Fruit fly (Drosophila melanogaster): Measurements from ENCODE around the gene CG6765.

Gene CG6765

DNA sequence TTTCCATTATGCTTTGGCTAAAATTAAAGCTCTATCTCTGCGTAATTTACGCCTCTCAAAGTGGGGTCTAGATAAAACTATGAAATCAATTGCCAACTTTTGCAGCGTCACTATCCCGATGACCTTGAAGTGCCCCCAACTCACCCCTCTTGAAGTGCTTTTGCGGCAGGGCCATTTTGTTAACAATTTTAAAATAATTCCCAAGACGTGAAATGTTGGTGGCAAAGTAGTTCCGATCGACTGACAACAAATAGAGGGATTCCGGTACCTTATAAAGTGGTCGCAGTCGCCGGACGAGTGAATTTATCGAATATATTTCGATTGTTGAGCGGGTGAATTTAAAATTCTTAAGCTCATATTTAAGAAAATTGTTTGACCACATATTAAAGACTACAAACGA is 10.7 kb downstream of the CG6765 start, which contains the start of gene GstO2 (continued):
- TF ChIP-seq CG32532 (GFP tag; IDR thresholded peaks at IDR 0.05) (no peak), sob (GFP tag; IDR thresholded peaks at IDR 0.05) (no peak), seq (GFP tag; IDR thresholded peaks at IDR 0.05) (no peak), YL-1 (GFP tag; optimal IDR thresholded peaks at IDR 0.05) (no peak), Mad (GFP tag; optimal IDR thresholded peaks at IDR 0.05) (no peak), pum (GFP tag; optimal IDR thresholded peaks at IDR 0.05) (no peak), BtbVII (GFP tag; optimal IDR thresholded peaks at IDR 0.05) (no peak), Pdp1 (GFP tag; optimal IDR thresholded peaks at IDR 0.05) (no peak), CG13624 (GFP tag; optimal IDR thresholded peaks at IDR 0.05) (no peak), Hmx (GFP tag; optimal IDR thresholded peaks at IDR 0.05) (no peak), oc (tag; optimal IDR thresholded peaks at IDR 0.05) (no peak), Myb (GFP tag; optimal IDR thresholded peaks at IDR 0.05) (no peak), sna (GFP tag; IDR thresholded peaks at IDR 0.05; ENCODE audit: partially characterized antibody) (no peak), CG1602 (GFP tag; optimal IDR thresholded peaks at IDR 0.05) (no peak), B-H1 (GFP tag; IDR thresholded peaks at IDR 0.05) (no peak), sug (tag; optimal IDR thresholded peaks at IDR 0.05) (peak; percentile 62), D19B (GFP tag; optimal IDR thresholded peaks at IDR 0.05) (no peak), CG10267 (tag; optimal IDR thresholded peaks at IDR 0.05) (peak; percentile 4), MBD-R2 (GFP tag; IDR thresholded peaks at IDR 0.05) (no peak), crp (GFP tag; optimal IDR thresholded peaks at IDR 0.05) (no peak), sens-2 (GFP tag; IDR thresholded peaks at IDR 0.05) (no peak), CoRest (tag; optimal IDR thresholded peaks at IDR 0.05) (no peak), CG2678 (tag; optimal IDR thresholded peaks at IDR 0.05) (no peak), ERR (GFP tag; optimal IDR thresholded peaks at IDR 0.05) (peak; percentile 92), CG1529 (GFP tag; optimal IDR thresholded peaks at IDR 0.05) (no peak), Sox102F (GFP tag; optimal IDR thresholded peaks at IDR 0.05) (no peak), CG8089 (GFP tag; optimal IDR thresholded peaks at IDR 0.05) (no peak), tin (GFP tag; optimal IDR thresholded peaks at IDR 0.05) (no peak), Bgb (GFP tag; IDR thresholded peaks at IDR 0.05; ENCODE audit: partially characterized antibody) (peak; percentile 50), CG3407 (GFP tag; optimal IDR thresholded peaks at IDR 0.05) (no peak), CG13894 (tag; optimal IDR thresholded peaks at IDR 0.05) (peak; percentile 9), PHDP (tag; optimal IDR thresholded peaks at IDR 0.05) (no peak), fd102C (GFP tag; optimal IDR thresholded peaks at IDR 0.05) (no peak), CG2889 (GFP tag; IDR thresholded peaks at IDR 0.05) (no peak), CG12219 (GFP tag; optimal IDR thresholded peaks at IDR 0.05) (no peak), CG12391 (tag; optimal IDR thresholded peaks at IDR 0.05) (no peak), zfh1 (GFP tag; IDR thresholded peaks at IDR 0.05) (no peak), CG7786 (GFP tag; optimal IDR thresholded peaks at IDR 0.05) (no peak), hbn (GFP tag; IDR thresholded peaks at IDR 0.05; ENCODE audit: partially characterized antibody) (peak; percentile 46; the same call in 1 of the 2 replicates), tna (GFP tag; IDR thresholded peaks at IDR 0.05; ENCODE audit: partially characterized antibody) (no peak), ttk (GFP tag; IDR thresholded peaks at IDR 0.05) (no peak), CG12155 (GFP tag; optimal IDR thresholded peaks at IDR 0.05) (no peak), CG5245 (GFP tag; optimal IDR thresholded peaks at IDR 0.05) (no peak), cas (GFP tag; IDR thresholded peaks at IDR 0.05) (no peak), unpg (GFP tag; optimal IDR thresholded peaks at IDR 0.05) (no peak), Ada2b (GFP tag; IDR thresholded peaks at IDR 0.05) (no peak), Usf (GFP tag; optimal IDR thresholded peaks at IDR 0.05) (no peak), chm (GFP tag; IDR thresholded peaks at IDR 0.05) (no peak), NC2α (GFP tag; optimal IDR thresholded peaks at IDR 0.05) (no peak), Sry-β (GFP tag; optimal IDR thresholded peaks at IDR 0.05) (no peak), HLH4C (GFP tag; IDR thresholded peaks at IDR 0.05; ENCODE audit: partially characterized antibody) (peak; percentile 55; the same call in 1 of the 3 replicates), CG10366 (GFP tag; IDR thresholded peaks at IDR 0.05) (no peak)

Measured in whole organism, embryonic.